Worm (Caenorhabditis elegans) whole organism, L1 larva: Measurements from ENCODE around the gene F55G11.8.

Source experiments
- efl-1 ChIP-seq, 4 experiments: fragments of 150-350 bp; optimal IDR thresholded peaks in 3 of 4; peaks in 1 of 4; 1 replicate in 1 of 4; 2 replicates in 3 of 4; lab custom pipeline; 2014; ENCODE audit warnings: missing biosample characterization in 2 of 4, missing genetic modification characterization in 2 of 4, missing genetic modification reagents in 2 of 4
- pqm-1 ChIP-seq: sonication (generic microtip); optimal IDR thresholded peaks from 3 replicates; lab custom pipeline; 2017; ENCODE audit warnings: missing biosample characterization, missing genetic modification characterization

DNA sequence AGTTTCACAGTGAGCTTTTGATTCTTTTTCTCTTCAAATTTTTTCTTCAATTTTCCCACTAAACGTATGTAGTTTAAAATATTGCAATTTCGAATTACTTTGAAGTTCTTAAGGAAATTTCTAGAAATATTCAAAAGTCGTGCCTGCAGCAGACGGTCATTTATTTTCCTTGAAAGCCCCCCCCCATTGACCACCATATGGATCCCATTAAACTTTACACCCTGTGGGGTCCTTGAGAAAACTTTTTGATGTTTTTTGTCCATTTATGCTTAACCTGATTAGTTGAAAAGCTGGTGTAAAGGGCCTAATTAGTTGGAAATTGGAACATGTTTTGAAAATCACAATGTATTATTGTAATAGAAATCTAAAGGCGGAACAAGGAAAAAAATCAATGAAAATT is 46.9 kb downstream of the F55G11.8 start:
- TF ChIP-seq pqm-1 (tag; lab: Kevin White, UChicago) (no peak), efl-1 (optimal IDR thresholded peaks at IDR 0.05; lab: Kevin White, UChicago) (no peak), efl-1 (GFP tag; optimal IDR thresholded peaks at IDR 0.05 in 1 of 2; lab: Kevin White, UChicago) (no peak)
